Fruit fly (Drosophila melanogaster): ENCODE results near the gene CG7950.

CG7950 gene

DNA sequence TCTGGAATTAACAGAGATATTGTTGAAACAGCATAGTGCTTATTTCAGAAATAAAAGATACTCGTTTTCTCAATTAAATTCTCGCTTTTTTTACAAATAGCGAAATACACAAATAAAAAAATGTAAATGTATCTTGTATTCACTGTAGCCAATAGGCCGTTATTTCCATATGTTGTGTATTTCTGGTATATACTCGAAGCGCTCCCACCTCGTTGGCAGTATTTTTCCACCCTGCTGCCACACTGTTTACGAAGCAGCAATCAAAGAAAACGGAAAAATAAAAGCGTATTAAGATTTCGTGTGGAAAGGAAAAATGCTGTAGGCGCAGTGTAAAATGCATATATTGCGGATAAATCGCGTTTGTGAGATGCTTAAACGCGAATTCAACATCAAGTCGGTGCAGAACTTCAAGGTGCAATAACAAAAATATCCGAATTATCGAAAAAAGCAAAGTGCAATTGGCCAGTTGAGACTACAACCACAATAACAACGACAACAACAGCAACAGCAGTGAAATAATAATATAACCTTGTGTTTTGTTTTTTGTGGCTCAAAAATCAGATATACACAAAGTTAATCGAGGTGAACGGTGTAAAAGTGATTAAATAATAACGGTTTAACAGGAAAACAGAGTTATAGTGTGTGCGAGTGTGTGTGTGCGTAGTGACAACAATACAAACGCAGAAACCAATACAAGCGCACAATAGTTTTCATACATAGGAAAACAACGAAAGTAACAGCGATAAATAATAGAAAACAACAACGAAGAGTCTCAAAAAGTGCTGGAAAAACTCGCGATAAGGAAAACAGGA, 1.6 kb downstream of the CG7950 start, which contains the start of gene sima (continued):
- TF ChIP-seq MTF-1 (GFP tag; optimal IDR thresholded peaks at IDR 0.05; ENCODE audit: borderline replicate concordance) (no peak), CG11085 (GFP tag; IDR thresholded peaks at IDR 0.05) (no peak), cg (GFP tag; optimal IDR thresholded peaks at IDR 0.05) (peak; percentile 88), CG34376 (GFP tag; optimal IDR thresholded peaks at IDR 0.05) (peak; percentile 31), eyg (GFP tag; optimal IDR thresholded peaks at IDR 0.05) (peak; percentile 35), CG7839 (tag; optimal IDR thresholded peaks at IDR 0.05) (peak; percentile 47), ara (GFP tag; IDR thresholded peaks at IDR 0.05) (no peak), CG31224 (GFP tag; IDR thresholded peaks at IDR 0.05) (0 out of 2 replicates have a peak, but pooled peaks have one; percentile 35), slbo (GFP tag; IDR thresholded peaks at IDR 0.05) (peak; percentile 77), stc (GFP tag; IDR thresholded peaks at IDR 0.05) (0 out of 2 replicates have a peak, but pooled peaks have one; percentile 17), abd-A (tag; optimal IDR thresholded peaks at IDR 0.05) (peak; percentile 61), her (GFP tag; optimal IDR thresholded peaks at IDR 0.05) (peak; percentile 26), CG33213 (GFP tag; optimal IDR thresholded peaks at IDR 0.05) (peak; percentile 62), fd96Cb (tag; optimal IDR thresholded peaks at IDR 0.05) (no peak), CG17186 (GFP tag; optimal IDR thresholded peaks at IDR 0.05) (no peak), CG12769 (tag; optimal IDR thresholded peaks at IDR 0.05) (peak; percentile 55), org-1 (GFP tag; optimal IDR thresholded peaks at IDR 0.05) (no peak), lbe (GFP tag; optimal IDR thresholded peaks at IDR 0.05) (peak; percentile 3), tll (GFP tag; optimal IDR thresholded peaks at IDR 0.05) (no peak), chm (GFP tag; IDR thresholded peaks at IDR 0.05) (peak; percentile 48; the same call in 1 of the 2 replicates), BtbVII (GFP tag; optimal IDR thresholded peaks at IDR 0.05) (no peak), CG8924 (tag; optimal IDR thresholded peaks at IDR 0.05) (peak; percentile 55), grau (tag; optimal IDR thresholded peaks at IDR 0.05) (peak; percentile 99), CG14441 (GFP tag; IDR thresholded peaks at IDR 0.05) (peak; percentile 59), CG7928 (GFP tag; optimal IDR thresholded peaks at IDR 0.05) (no peak), CG6854 (GFP tag; optimal IDR thresholded peaks at IDR 0.05) (peak; percentile 27), CG17328 (GFP tag; IDR thresholded peaks at IDR 0.05) (0 out of 2 replicates have a peak, but pooled peaks have one; percentile 24), prd (optimal IDR thresholded peaks at IDR 0.05) (no peak), prd (GFP tag; IDR thresholded peaks at IDR 0.05) (peak; percentile 53; the same call in 1 of the 3 replicates), CG8388 (GFP tag; optimal IDR thresholded peaks at IDR 0.05) (peak; percentile 44), ssp (GFP tag; IDR thresholded peaks at IDR 0.05) (peak; percentile 39), ci (GFP tag; IDR thresholded peaks at IDR 0.05) (peak; percentile 32; the same call in 1 of the 3 replicates), CG4730 (GFP tag; IDR thresholded peaks at IDR 0.05) (peak; percentile 20; the same call in 1 of the 2 replicates), Six4 (GFP tag; optimal IDR thresholded peaks at IDR 0.05) (no peak), Hr3 (GFP tag; optimal IDR thresholded peaks at IDR 0.05) (peak; percentile 9), nmo (GFP tag; optimal IDR thresholded peaks at IDR 0.05) (peak; percentile 51), bab2 (GFP tag; optimal IDR thresholded peaks at IDR 0.05) (peak; percentile 15), Myb (GFP tag; optimal IDR thresholded peaks at IDR 0.05) (peak; percentile 88), CG15011 (GFP tag; optimal IDR thresholded peaks at IDR 0.05) (no peak), CG9609 (GFP tag; optimal IDR thresholded peaks at IDR 0.05) (peak; percentile 18), scrt (GFP tag; optimal IDR thresholded peaks at IDR 0.05) (peak; percentile 5), ham (GFP tag; IDR thresholded peaks at IDR 0.05) (no peak), CG9817 (tag; optimal IDR thresholded peaks at IDR 0.05) (peak; percentile 1), dm (GFP tag; optimal IDR thresholded peaks at IDR 0.05) (peak; percentile 32), vnd (GFP tag; IDR thresholded peaks at IDR 0.05; ENCODE audit: partially characterized antibody) (no peak), CG13894 (tag; optimal IDR thresholded peaks at IDR 0.05) (peak; percentile 56), NFAT (GFP tag; IDR thresholded peaks at IDR 0.05) (no peak), Chrac-16 (GFP tag; optimal IDR thresholded peaks at IDR 0.05) (peak; percentile 43), Deaf1 (tag; optimal IDR thresholded peaks at IDR 0.05) (peak; percentile 30)
